Fruit fly (Drosophila melanogaster) whole organism, wandering third instar larva: ENCODE data around the gene CG6283.

ENCODE experiments used
- Abd-B ChIP-seq: fragments of >200 bp; optimal IDR thresholded peaks from 2 replicates; lab custom pipeline; 2017; ENCODE audit warnings: missing biosample characterization, missing genetic modification characterization
- CG32264 ChIP-seq: fragments of 200-800 bp; sonication (Bioruptor generic); optimal IDR thresholded peaks from 2 replicates; lab custom pipeline; 2016; ENCODE audit warnings: missing biosample characterization, missing genetic modification characterization
- CG9705 ChIP-seq: fragments of 200-800 bp; sonication (Bioruptor generic); optimal IDR thresholded peaks from 2 replicates; lab custom pipeline; 2018; ENCODE audit warnings: missing biosample characterization, mild to moderate bottlenecking, missing genetic modification characterization
- CrebA ChIP-seq: fragments of 200-800 bp; sonication (Bioruptor generic); optimal IDR thresholded peaks from 2 replicates; lab custom pipeline; 2016; ENCODE audit warnings: missing biosample characterization, mild to moderate bottlenecking, missing genetic modification characterization, borderline replicate concordance
- Dfd ChIP-seq: fragments of >200 bp; optimal IDR thresholded peaks from 2 replicates; lab custom pipeline; 2017; ENCODE audit warnings: missing biosample characterization, missing genetic modification characterization
- GATAd ChIP-seq: sonication (Bioruptor generic); optimal IDR thresholded peaks from 2 replicates; lab custom pipeline; 2016; ENCODE audit warnings: missing biosample characterization, missing genetic modification characterization
- HLH106 ChIP-seq: fragments of 200-800 bp; optimal IDR thresholded peaks from 3 replicates; lab custom pipeline; 2019; ENCODE audit warnings: missing biosample characterization, mild to moderate bottlenecking, missing genetic modification characterization, moderate library complexity
- Hnf4 ChIP-seq: fragments of 200-800 bp; sonication (Bioruptor generic); optimal IDR thresholded peaks from 2 replicates; lab custom pipeline; 2016; ENCODE audit warnings: missing biosample characterization, mild to moderate bottlenecking, missing genetic modification characterization
- Hr78 ChIP-seq: fragments of >200 bp; optimal IDR thresholded peaks from 2 replicates; lab custom pipeline; 2017; ENCODE audit warnings: missing biosample characterization, missing genetic modification characterization
- Hr83 ChIP-seq: fragments of 200-300 bp; sonication (Bioruptor generic); optimal IDR thresholded peaks from 2 replicates; lab custom pipeline; 2016; ENCODE audit warnings: missing biosample characterization, mild to moderate bottlenecking, missing genetic modification characterization, moderate library complexity; ENCODE audit not compliant: poor library complexity, severe bottlenecking
- Jra ChIP-seq: sonication (Bioruptor generic); optimal IDR thresholded peaks from 2 replicates; lab custom pipeline; 2016; ENCODE audit warnings: missing biosample characterization, missing genetic modification characterization
- Myc ChIP-seq: fragments of >200 bp; optimal IDR thresholded peaks from 2 replicates; lab custom pipeline; 2017
- N ChIP-seq: fragments of >200 bp; optimal IDR thresholded peaks from 2 replicates; lab custom pipeline; 2018; ENCODE audit warnings: missing biosample characterization, missing external identifiers, missing genetic modification characterization
- Rel ChIP-seq, 2 experiments: fragments of 200-800 bp; sonication (Bioruptor generic) in 1 of 2; optimal IDR thresholded peaks; 2 replicates in 1 of 2; 3 replicates in 1 of 2; lab custom pipeline; 2016 to 2019; ENCODE audit warnings: mild to moderate bottlenecking in 2 of 2, missing biosample characterization in 2 of 2, missing genetic modification characterization in 2 of 2, moderate library complexity in 1 of 2
- Sp1 ChIP-seq: fragments of 200-800 bp; sonication (Bioruptor generic); optimal IDR thresholded peaks from 3 replicates; lab custom pipeline; 2019; ENCODE audit warnings: missing biosample characterization, mild to moderate bottlenecking, missing genetic modification characterization, moderate library complexity
- br ChIP-seq: fragments of 200-800 bp; sonication (Bioruptor generic); optimal IDR thresholded peaks from 2 replicates; lab custom pipeline; 2016; ENCODE audit warnings: missing biosample characterization, missing genetic modification characterization
- brk ChIP-seq: fragments of 200-800 bp; sonication (Bioruptor generic); optimal IDR thresholded peaks from 2 replicates; lab custom pipeline; 2016; ENCODE audit warnings: missing biosample characterization, mild to moderate bottlenecking, missing genetic modification characterization
- dl ChIP-seq, 2 experiments: fragments of 175-275, 200-275 bp in 1 of 2; fragments of 200-275 bp in 1 of 2; sonication (Bioruptor generic); optimal IDR thresholded peaks; lab custom pipeline; 2018; ENCODE audit warnings: mild to moderate bottlenecking in 2 of 2, missing biosample characterization in 2 of 2, missing genetic modification characterization in 2 of 2, moderate library complexity in 2 of 2; ENCODE audit not compliant: partially characterized antibody in 2 of 2, insufficient read depth in 1 of 2
- dmrt93B ChIP-seq: fragments of 200-800 bp; sonication (Bioruptor generic); optimal IDR thresholded peaks from 2 replicates; lab custom pipeline; 2018; ENCODE audit warnings: missing biosample characterization, mild to moderate bottlenecking, missing genetic modification characterization
- dsf ChIP-seq: sonication (Bioruptor generic); optimal IDR thresholded peaks from 2 replicates; lab custom pipeline; 2016; ENCODE audit warnings: missing biosample characterization, missing genetic modification characterization, borderline replicate concordance
- ey ChIP-seq: fragments of 200-800 bp; sonication (Bioruptor generic); optimal IDR thresholded peaks from 2 replicates; lab custom pipeline; 2016; ENCODE audit warnings: missing biosample characterization, missing genetic modification characterization
- fru ChIP-seq: fragments of 200-800 bp; sonication (Bioruptor generic); optimal IDR thresholded peaks from 3 replicates; lab custom pipeline; 2016; ENCODE audit warnings: missing biosample characterization, mild to moderate bottlenecking, missing genetic modification characterization
- jim ChIP-seq: fragments of 175-275, 200-325 bp; sonication (Bioruptor generic); optimal IDR thresholded peaks from 2 replicates; lab custom pipeline; 2016; ENCODE audit warnings: missing biosample characterization, mild to moderate bottlenecking, missing genetic modification characterization
- lola ChIP-seq: fragments of >200 bp; optimal IDR thresholded peaks from 2 replicates; lab custom pipeline; 2017; ENCODE audit warnings: missing biosample characterization, missing genetic modification characterization
- pan ChIP-seq: fragments of >200 bp; optimal IDR thresholded peaks from 2 replicates; lab custom pipeline; 2017
- psq ChIP-seq: fragments of 200-800 bp; sonication (Bioruptor generic); optimal IDR thresholded peaks from 3 replicates; lab custom pipeline; 2017; ENCODE audit warnings: missing biosample characterization, mild to moderate bottlenecking, missing genetic modification characterization, moderate library complexity
- rgr ChIP-seq: fragments of 200-800 bp; sonication (Bioruptor generic); optimal IDR thresholded peaks from 3 replicates; lab custom pipeline; 2016; ENCODE audit warnings: missing biosample characterization, mild to moderate bottlenecking, missing genetic modification characterization
- sv ChIP-seq: fragments of 200-800 bp; sonication (Bioruptor generic); optimal IDR thresholded peaks from 3 replicates; lab custom pipeline; 2016; ENCODE audit warnings: missing biosample characterization, missing genetic modification characterization
- usp ChIP-seq: fragments of >200 bp; optimal IDR thresholded peaks from 2 replicates; lab custom pipeline; 2017; ENCODE audit warnings: missing biosample characterization, missing genetic modification characterization
- woc ChIP-seq: sonication (Bioruptor generic); optimal IDR thresholded peaks from 2 replicates; lab custom pipeline; 2016; ENCODE audit warnings: missing biosample characterization, mild to moderate bottlenecking, missing genetic modification characterization

Gene CG6283

dm6 chr3R:27019701-27020172, 1.4 kb downstream of the CG6283 start, which contains the start of gene CG17191:
Gene CG17191, minus strand, starts transcription at chr3R:27019751.
- TF ChIP-seq GATAd (GFP tag; lab: Kevin White, UChicago): no peak
- TF ChIP-seq jim (GFP tag; lab: Kevin White, UChicago): no peak
- TF ChIP-seq Rel (GFP tag; optimal IDR thresholded peaks at IDR 0.05; lab: Kevin White, UChicago): no peak
- peak; percentile 29 for TF ChIP-seq Rel (tag; optimal IDR thresholded peaks at IDR 0.05; lab: Kevin White, UChicago)
- no peak for TF ChIP-seq Hr83 (GFP tag; lab: Kevin White, UChicago)
- no peak for TF ChIP-seq psq
- no peak for TF ChIP-seq CG9705 (GFP tag; lab: Kevin White, UChicago)

dm6 chr3R:27018187-27018586, 3.0 kb downstream of the CG6283 start, which contains the start of gene CG17192:
Gene CG17192, minus strand, starts transcription at chr3R:27018287.
- TF ChIP-seq lola (GFP tag; lab: Kevin White, UChicago) (no peak), Sp1 (GFP tag; lab: Kevin White, UChicago) (no peak), usp (GFP tag; lab: Kevin White, UChicago) (no peak), Hr78 (GFP tag; lab: Kevin White, UChicago) (no peak), CrebA (GFP tag; lab: Kevin White, UChicago) (no peak), Hr83 (GFP tag; lab: Kevin White, UChicago) (no peak), CG32264 (GFP tag; lab: Kevin White, UChicago) (no peak), dmrt93B (GFP tag; lab: Kevin White, UChicago) (no peak)
- TF ChIP-seq, all 38 proteins: peak for 0

dm6 chr3R:27007022-27007421, 14.2 kb downstream of the CG6283 start, which contains the start of gene CG6295:
Gene CG6295, minus strand, starts transcription at chr3R:27007055.
- TF ChIP-seq Dfd (GFP tag; lab: Kevin White, UChicago) (no peak), fru (GFP tag; lab: Kevin White, UChicago) (no peak), dsf (GFP tag; lab: Kevin White, UChicago) (no peak), usp (GFP tag; lab: Kevin White, UChicago) (no peak), sv (no peak), pan (lab: Kevin White, UChicago) (no peak), Hr83 (GFP tag; lab: Kevin White, UChicago) (no peak), psq (no peak), Jra (GFP tag; lab: Kevin White, UChicago) (no peak)

- TF ChIP-seq Myc (lab: Kevin White, UChicago): no peak
- TF ChIP-seq CG9705 (GFP tag; lab: Kevin White, UChicago): no peak
- no peak for TF ChIP-seq Sp1 (GFP tag; lab: Kevin White, UChicago)
- TF ChIP-seq fru (GFP tag; lab: Kevin White, UChicago): no peak
- no peak for TF ChIP-seq dmrt93B (GFP tag; lab: Kevin White, UChicago)
- TF ChIP-seq Hr78 (GFP tag; lab: Kevin White, UChicago): no peak
- TF ChIP-seq Hnf4 (GFP tag; lab: Kevin White, UChicago): no peak
Measured at dm6 chr3R:27005338-27005737, 15.8 kb downstream of the CG6283 start, which contains the start of gene CG6296. Gene CG6296, minus strand, starts transcription at chr3R:27005469.

- TF ChIP-seq CG9705 (GFP tag; lab: Kevin White, UChicago) (no peak), Myc (lab: Kevin White, UChicago) (no peak), Hnf4 (GFP tag; lab: Kevin White, UChicago) (no peak), woc (no peak), N (GFP tag; lab: Kevin White, UChicago) (no peak), rgr (GFP tag; lab: Kevin White, UChicago) (no peak)
Measured at dm6 chr3R:27002787-27003186, 18.4 kb downstream of the CG6283 start.

- no peak for TF ChIP-seq HLH106 (tag; lab: Kevin White, UChicago)
- no peak for TF ChIP-seq Abd-B (GFP tag; lab: Kevin White, UChicago)
- no peak for TF ChIP-seq Hr78 (GFP tag; lab: Kevin White, UChicago)
- TF ChIP-seq rgr (GFP tag; lab: Kevin White, UChicago): no peak
- no peak for TF ChIP-seq brk (GFP tag; lab: Kevin White, UChicago)
- no peak for TF ChIP-seq GATAd (GFP tag; lab: Kevin White, UChicago)
- TF ChIP-seq Dfd (GFP tag; lab: Kevin White, UChicago): no peak
- no peak for TF ChIP-seq dl (GFP tag; optimal IDR thresholded peaks at IDR 0.05; lab: Kevin White, UChicago; ENCODE audit: insufficient read depth in 1 of 2, partially characterized antibody in 2 of 2)
- no peak for TF ChIP-seq CrebA (GFP tag; lab: Kevin White, UChicago)
- no peak for TF ChIP-seq CG32264 (GFP tag; lab: Kevin White, UChicago)
- TF ChIP-seq Rel (GFP tag; optimal IDR thresholded peaks at IDR 0.05; lab: Kevin White, UChicago): no peak
- TF ChIP-seq Rel (tag; optimal IDR thresholded peaks at IDR 0.05; lab: Kevin White, UChicago): no peak
- no peak for TF ChIP-seq psq
- TF ChIP-seq dmrt93B (GFP tag; lab: Kevin White, UChicago): no peak
- TF ChIP-seq Hr83 (GFP tag; lab: Kevin White, UChicago): no peak
- no peak for TF ChIP-seq dsf (GFP tag; lab: Kevin White, UChicago)
- no peak for TF ChIP-seq br
- no peak for TF ChIP-seq CG9705 (GFP tag; lab: Kevin White, UChicago)
- TF ChIP-seq ey: no peak
- TF ChIP-seq, all 38 proteins: peak for 0
Measured at dm6 chr3R:26999452-26999851, 21.7 kb downstream of the CG6283 start, which contains the start of gene CG31077. Gene CG31077, plus strand, starts transcription at chr3R:26999752.
